Worm (Caenorhabditis elegans) whole organism, L1 larva: Measurements from ENCODE around the gene Y37E11AM.4.

Experiments
- C16A3.4 ChIP-seq: fragments of 150-350 bp; optimal IDR thresholded peaks from 2 replicates; lab custom pipeline; 2014; ENCODE audit warnings: missing biosample characterization, missing genetic modification characterization
- F16B12.6 ChIP-seq: fragments of 150-350 bp; optimal IDR thresholded peaks from 2 replicates; lab custom pipeline; 2014; ENCODE audit warnings: missing biosample characterization, missing genetic modification characterization
- ama-1 ChIP-seq: fragments of 150-350 bp; optimal IDR thresholded peaks from 2 replicates; lab custom pipeline; 2014
- blmp-1 ChIP-seq: fragments of 150-350 bp; optimal IDR thresholded peaks from 2 replicates; lab custom pipeline; 2014; ENCODE audit warnings: missing biosample characterization, missing genetic modification characterization
- ceh-63 ChIP-seq: fragments of 200-800 bp; sonication (Bioruptor generic); optimal IDR thresholded peaks from 2 replicates; lab custom pipeline; 2018; ENCODE audit warnings: mild to moderate bottlenecking, missing genetic modification characterization, missing compliant biosample characterization
- ceh-90 ChIP-seq: sonication (generic microtip); optimal IDR thresholded peaks from 2 replicates; lab custom pipeline; 2016; ENCODE audit warnings: missing genetic modification characterization, missing compliant biosample characterization
- dpl-1 ChIP-seq, 3 experiments: fragments of 150-350 bp in 2 of 3; sonication (generic microtip) in 1 of 3; optimal IDR thresholded peaks; 2 replicates each; lab custom pipeline; 2014 to 2017; ENCODE audit warnings: missing biosample characterization in 3 of 3, missing genetic modification characterization in 3 of 3, missing genetic modification reagents in 3 of 3
- efl-1 ChIP-seq, 4 experiments: fragments of 150-350 bp; optimal IDR thresholded peaks in 3 of 4; peaks in 1 of 4; 1 replicate in 1 of 4; 2 replicates in 3 of 4; lab custom pipeline; 2014; ENCODE audit warnings: missing biosample characterization in 2 of 4, missing genetic modification characterization in 2 of 4, missing genetic modification reagents in 2 of 4
- egl-27 ChIP-seq, 2 experiments: fragments of 150-350 bp in 1 of 2; sonication (generic microtip); optimal IDR thresholded peaks; 3 replicates each; lab custom pipeline; 2017 to 2018; ENCODE audit warnings: missing biosample characterization in 2 of 2, missing genetic modification characterization in 2 of 2, missing genetic modification reagents in 2 of 2
- ets-5 ChIP-seq: fragments of 200-800 bp; sonication (Bioruptor generic); IDR thresholded peaks from 2 replicates; pipeline ENCODE4 v1.3.6; 2022; ENCODE audit warnings: missing genetic modification characterization, missing compliant biosample characterization
- fkh-10 ChIP-seq: sonication (generic microtip); optimal IDR thresholded peaks from 2 replicates; lab custom pipeline; 2017; ENCODE audit warnings: missing biosample characterization, missing genetic modification reagents, missing genetic modification characterization
- fos-1 ChIP-seq: fragments of 150-350 bp; optimal IDR thresholded peaks from 2 replicates; lab custom pipeline; 2014; ENCODE audit warnings: missing biosample characterization, missing genetic modification characterization
- lin-13 ChIP-seq: fragments of 150-350 bp; optimal IDR thresholded peaks from 2 replicates; lab custom pipeline; 2014; ENCODE audit warnings: missing biosample characterization, missing genetic modification reagents, missing genetic modification characterization
- lin-14 ChIP-seq: fragments of 200-800 bp; sonication (Bioruptor generic); optimal IDR thresholded peaks from 2 replicates; lab custom pipeline; 2018; ENCODE audit warnings: mild to moderate bottlenecking, missing genetic modification characterization, moderate library complexity, missing compliant biosample characterization
- lin-35 ChIP-seq, 2 experiments: fragments of 150-350 bp; optimal IDR thresholded peaks; 2 replicates each; lab custom pipeline; 2014; ENCODE audit warnings: missing biosample characterization in 2 of 2, missing genetic modification characterization in 2 of 2, missing genetic modification reagents in 2 of 2
- mab-9 ChIP-seq: fragments of 200-800 bp; sonication (Bioruptor generic); IDR thresholded peaks from 2 replicates; pipeline ENCODE4 v1.3.6; 2022; ENCODE audit warnings: missing genetic modification reagents, missing genetic modification characterization, missing compliant biosample characterization
- mef-2 ChIP-seq: fragments of 150-350 bp; optimal IDR thresholded peaks from 2 replicates; lab custom pipeline; 2014; ENCODE audit warnings: missing biosample characterization, missing genetic modification characterization
- mep-1 ChIP-seq: fragments of 150-350 bp; optimal IDR thresholded peaks from 2 replicates; lab custom pipeline; 2014; ENCODE audit warnings: missing biosample characterization, missing genetic modification characterization
- nhr-19 ChIP-seq: fragments of 200-800 bp; sonication (Bioruptor generic); conservative IDR thresholded peaks from 2 replicates; pipeline ENCODE4 v1.3.6; 2022; ENCODE audit warnings: missing genetic modification characterization, missing compliant biosample characterization
- nhr-20 ChIP-seq: sonication (generic microtip); optimal IDR thresholded peaks from 2 replicates; lab custom pipeline; 2016; ENCODE audit warnings: mild to moderate bottlenecking, missing genetic modification characterization, missing compliant biosample characterization
- nhr-237 ChIP-seq: fragments of 150-350 bp; optimal IDR thresholded peaks from 2 replicates; lab custom pipeline; 2014; ENCODE audit warnings: missing biosample characterization, missing genetic modification characterization
- nhr-47 ChIP-seq: sonication (generic microtip); optimal IDR thresholded peaks from 2 replicates; lab custom pipeline; 2016; ENCODE audit warnings: mild to moderate bottlenecking, missing genetic modification characterization, moderate library complexity, missing compliant biosample characterization
- nhr-71 ChIP-seq: sonication (generic microtip); optimal IDR thresholded peaks from 2 replicates; lab custom pipeline; 2016; ENCODE audit warnings: mild to moderate bottlenecking, missing genetic modification characterization, moderate library complexity, missing compliant biosample characterization
- nhr-76 ChIP-seq: sonication (generic microtip); optimal IDR thresholded peaks from 2 replicates; lab custom pipeline; 2017; ENCODE audit warnings: missing biosample characterization, missing genetic modification characterization
- nhr-77 ChIP-seq: fragments of 150-350 bp; optimal IDR thresholded peaks from 2 replicates; lab custom pipeline; 2014; ENCODE audit warnings: missing biosample characterization, missing genetic modification characterization
- nhr-84 ChIP-seq: sonication (generic microtip); optimal IDR thresholded peaks from 2 replicates; lab custom pipeline; 2017; ENCODE audit warnings: missing biosample characterization, missing genetic modification characterization
- nhr-85 ChIP-seq: sonication (generic microtip); peaks from one replicate; lab custom pipeline; 2016; ENCODE audit warnings: missing genetic modification characterization, inconsistent platforms, missing compliant biosample characterization
- nhr-90 ChIP-seq: sonication (generic microtip); optimal IDR thresholded peaks from 2 replicates; lab custom pipeline; 2016; ENCODE audit warnings: mild to moderate bottlenecking, missing genetic modification characterization, missing compliant biosample characterization; ENCODE audit not compliant: poor library complexity
- pax-3 ChIP-seq: fragments of 200-800 bp; sonication (Bioruptor generic); optimal IDR thresholded peaks from 2 replicates; lab custom pipeline; 2018; ENCODE audit warnings: mild to moderate bottlenecking, missing genetic modification characterization, moderate library complexity, missing compliant biosample characterization
- skn-1 ChIP-seq: fragments of 150-350 bp; optimal IDR thresholded peaks from 2 replicates; lab custom pipeline; 2014; ENCODE audit warnings: missing biosample characterization, missing genetic modification characterization
- snpc-4 ChIP-seq: fragments of 150-350 bp; optimal IDR thresholded peaks from 2 replicates; lab custom pipeline; 2014; ENCODE audit warnings: missing biosample characterization, missing genetic modification characterization
- snu-23 ChIP-seq: sonication (generic microtip); optimal IDR thresholded peaks from 2 replicates; lab custom pipeline; 2016; ENCODE audit warnings: missing genetic modification characterization, missing compliant biosample characterization
- sox-4 ChIP-seq: sonication (generic microtip); optimal IDR thresholded peaks from 2 replicates; lab custom pipeline; 2016; ENCODE audit warnings: missing genetic modification characterization, missing compliant biosample characterization
- unc-30 ChIP-seq: sonication (generic microtip); optimal IDR thresholded peaks from 2 replicates; lab custom pipeline; 2017; ENCODE audit warnings: missing biosample characterization, missing genetic modification characterization
- unc-62 ChIP-seq: fragments of 150-350 bp; optimal IDR thresholded peaks from 2 replicates; lab custom pipeline; 2014; ENCODE audit warnings: missing biosample characterization, missing genetic modification reagents, missing genetic modification characterization
- vab-15 ChIP-seq: sonication (generic microtip); optimal IDR thresholded peaks from 2 replicates; lab custom pipeline; 2017; ENCODE audit warnings: missing genotype, mild to moderate bottlenecking, missing genetic modification characterization, missing compliant biosample characterization
- xbp-1 ChIP-seq: sonication (generic microtip); optimal IDR thresholded peaks from 2 replicates; lab custom pipeline; 2016; ENCODE audit warnings: missing genetic modification characterization, missing compliant biosample characterization
- zip-4 ChIP-seq: fragments of 200-800 bp; sonication (Bioruptor generic); optimal IDR thresholded peaks from 2 replicates; lab custom pipeline; 2018; ENCODE audit warnings: mild to moderate bottlenecking, missing genetic modification characterization, moderate library complexity, missing compliant biosample characterization
- ztf-11 ChIP-seq, 2 experiments: sonication (generic microtip); optimal IDR thresholded peaks; 2 replicates each; lab custom pipeline; 2016 to 2017; ENCODE audit warnings: missing genetic modification characterization in 2 of 2, missing biosample characterization in 1 of 2, missing compliant biosample characterization in 1 of 2

Y37E11AM.4 gene

ce11 chrIV:3752276-3752675 is 29.7 kb upstream of the Y37E11AM.4 start:
- TF ChIP-seq nhr-85 (tag; lab: Kevin White, UChicago) (peak; percentile 39), ztf-11 (tag; optimal IDR thresholded peaks at IDR 0.05; lab: Kevin White, UChicago) (no peak), zip-4 (GFP tag; lab: Kevin White, UChicago) (no peak), F16B12.6 (tag; lab: Kevin White, UChicago) (no peak), snu-23 (peak; percentile 21), efl-1 (optimal IDR thresholded peaks at IDR 0.05; lab: Kevin White, UChicago) (no peak), efl-1 (GFP tag; optimal IDR thresholded peaks at IDR 0.05 in 1 of 2; lab: Kevin White, UChicago) (peak in 1 of 2 experiments; percentile 66), ama-1 (no peak), nhr-19 (GFP tag; lab: Robert Waterston, UW) (no peak), sox-4 (tag; lab: Kevin White, UChicago) (no peak), mab-9 (GFP tag; lab: Robert Waterston, UW) (no peak), unc-30 (tag; lab: Kevin White, UChicago) (no peak), dpl-1 (GFP tag; optimal IDR thresholded peaks at IDR 0.05; lab: Kevin White, UChicago) (peak in 1 of 3 experiments; percentile 13), ceh-90 (tag; lab: Kevin White, UChicago) (no peak), lin-35 (GFP tag; optimal IDR thresholded peaks at IDR 0.05; lab: Kevin White, UChicago) (peak in 1 of 2 experiments; percentile 8), blmp-1 (tag; lab: Kevin White, UChicago) (no peak)

ce11 chrIV:3751001-3751400 is 28.4 kb upstream of the Y37E11AM.4 start, which contains the start of gene ugt-45:
TSS of gene ugt-45 (minus strand) at chrIV:3751101.
- no peak for TF ChIP-seq xbp-1 (tag; lab: Kevin White, UChicago)
- TF ChIP-seq nhr-84 (tag; lab: Kevin White, UChicago): no peak
- no peak for TF ChIP-seq nhr-90
- no peak for TF ChIP-seq pax-3 (tag; lab: Kevin White, UChicago)
- no peak for TF ChIP-seq nhr-237
- no peak for TF ChIP-seq ama-1
- TF ChIP-seq mef-2 (tag; lab: Kevin White, UChicago): no peak
- TF ChIP-seq nhr-47 (tag; lab: Kevin White, UChicago): no peak
- no peak for TF ChIP-seq nhr-71 (tag; lab: Kevin White, UChicago)
- TF ChIP-seq mep-1 (tag; lab: Kevin White, UChicago): no peak
- TF ChIP-seq skn-1 (tag; lab: Kevin White, UChicago): no peak
- TF ChIP-seq ceh-63 (GFP tag; lab: Kevin White, UChicago): no peak
- no peak for TF ChIP-seq nhr-20 (tag; lab: Kevin White, UChicago)
- TF ChIP-seq nhr-85 (tag; lab: Kevin White, UChicago): no peak
- no peak for TF ChIP-seq lin-14 (GFP tag; lab: Kevin White, UChicago)
- TF ChIP-seq nhr-76 (tag; lab: Kevin White, UChicago): no peak

ce11 chrIV:3745806-3746205 is 23.2 kb upstream of the Y37E11AM.4 start:
- no peak for TF ChIP-seq C16A3.4 (tag; lab: Kevin White, UChicago)
- TF ChIP-seq ceh-63 (GFP tag; lab: Kevin White, UChicago): no peak
- TF ChIP-seq ets-5 (GFP tag; lab: Robert Waterston, UW): peak; percentile 86; the same call in 1 of the 2 replicates
- TF ChIP-seq zip-4 (GFP tag; lab: Kevin White, UChicago): no peak
- TF ChIP-seq nhr-77: no peak
- TF ChIP-seq snpc-4 (tag; lab: Kevin White, UChicago): no peak
- TF ChIP-seq efl-1 (optimal IDR thresholded peaks at IDR 0.05; lab: Kevin White, UChicago): no peak
- TF ChIP-seq efl-1 (GFP tag; optimal IDR thresholded peaks at IDR 0.05 in 1 of 2; lab: Kevin White, UChicago): peak in 1 of 2 experiments; percentile 72
- TF ChIP-seq lin-13 (GFP tag; lab: Kevin White, UChicago): no peak
- TF ChIP-seq dpl-1 (GFP tag; optimal IDR thresholded peaks at IDR 0.05; lab: Kevin White, UChicago): no peak
- TF ChIP-seq egl-27 (tag; optimal IDR thresholded peaks at IDR 0.05; lab: Kevin White, UChicago): no peak
- no peak for TF ChIP-seq nhr-237
- no peak for TF ChIP-seq unc-30 (tag; lab: Kevin White, UChicago)
- no peak for TF ChIP-seq fkh-10 (GFP tag; lab: Kevin White, UChicago)

ce11 chrIV:3743748-3744147 is 21.2 kb upstream of the Y37E11AM.4 start, which contains the start of gene siah-1:
TSS of gene siah-1 (plus strand) at chrIV:3744048.
- TF ChIP-seq fkh-10 (GFP tag; lab: Kevin White, UChicago) (no peak), nhr-90 (no peak), nhr-77 (no peak), unc-62 (GFP tag; lab: Kevin White, UChicago) (no peak), lin-35 (GFP tag; optimal IDR thresholded peaks at IDR 0.05; lab: Kevin White, UChicago) (peak in 1 of 2 experiments; percentile 42), vab-15 (no peak), fos-1 (tag; lab: Kevin White, UChicago) (no peak)
